Worm (Caenorhabditis elegans) whole organism, young adult: ENCODE measurements around the gene oac-55.

Source experiments
- B0035.1 ChIP-seq: sonication (generic microtip); optimal IDR thresholded peaks from 2 replicates; lab custom pipeline; 2016; ENCODE audit warnings: missing genetic modification characterization, mild to moderate bottlenecking, missing compliant biosample characterization, missing genotype, missing genetic modification reagents
- ZK185.1 ChIP-seq: sonication (generic microtip); optimal IDR thresholded peaks from 2 replicates; lab custom pipeline; 2016; ENCODE audit warnings: mild to moderate bottlenecking, missing genetic modification characterization, missing compliant biosample characterization; ENCODE audit not compliant: poor library complexity, severe bottlenecking
- hlh-12 ChIP-seq: sonication (generic microtip); optimal IDR thresholded peaks from 2 replicates; lab custom pipeline; 2016; ENCODE audit warnings: missing genetic modification characterization, missing compliant biosample characterization
- lag-1 ChIP-seq: fragments of 200-800 bp; sonication (Bioruptor generic); IDR thresholded peaks from 2 replicates; pipeline ENCODE4 v1.3.6; 2022; ENCODE audit warnings: missing genetic modification reagents, missing genetic modification characterization, missing compliant biosample characterization
- nhr-80 ChIP-seq: sonication (generic microtip); optimal IDR thresholded peaks from 2 replicates; lab custom pipeline; 2016; ENCODE audit warnings: missing genetic modification characterization, missing compliant biosample characterization
- pbrm-1 ChIP-seq: fragments of 200-800 bp; sonication (Bioruptor generic); IDR thresholded peaks from 2 replicates; pipeline ENCODE4 v1.3.6; 2022; ENCODE audit warnings: missing genetic modification reagents, missing genetic modification characterization, missing compliant biosample characterization
- pha-4 ChIP-seq: fragments of 150-350 bp; sonication (generic microtip); optimal IDR thresholded peaks from 2 replicates; lab custom pipeline; 2014; ENCODE audit warnings: missing biosample characterization, missing genetic modification reagents, missing genetic modification characterization
- snpc-4 ChIP-seq, 5 experiments: fragments of 150-350 bp in 1 of 5; sonication (generic microtip) in 4 of 5; optimal IDR thresholded peaks; 2 replicates each; lab custom pipeline; 2014 to 2018; ENCODE audit warnings: missing genetic modification characterization in 5 of 5, missing biosample characterization in 3 of 5, antibody characterized with exemption in 2 of 5, mild to moderate bottlenecking in 2 of 5, missing compliant biosample characterization in 2 of 5, missing genotype in 2 of 5, moderate library complexity in 2 of 5, missing genetic modification reagents in 1 of 5
- zfh-2 ChIP-seq: fragments of 200-800 bp; sonication (Bioruptor generic); conservative IDR thresholded peaks from 2 replicates; pipeline ENCODE4 v1.3.6; 2022; ENCODE audit warnings: missing genetic modification reagents, missing genetic modification characterization, missing compliant biosample characterization

DNA sequence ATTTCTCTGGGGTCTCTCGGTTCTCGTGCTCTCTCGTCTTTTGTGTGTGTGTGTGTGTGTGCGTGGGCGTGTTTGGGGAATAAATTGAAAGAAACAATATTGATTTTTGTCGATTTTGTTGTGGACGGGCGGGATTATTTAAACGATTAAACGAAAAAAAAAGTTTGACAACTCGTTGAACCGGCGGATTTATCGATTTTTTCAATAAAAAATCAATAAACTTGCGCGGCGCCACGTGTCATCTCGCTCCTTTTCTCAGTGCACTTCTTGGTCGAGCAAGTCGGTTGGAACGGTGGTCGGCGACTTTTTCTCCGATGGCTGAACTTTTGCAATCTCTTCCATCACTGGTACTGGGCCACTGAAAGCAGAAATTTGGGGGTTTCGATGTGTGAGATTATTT is 48.0 kb upstream of the oac-55 start:
- TF ChIP-seq ZK185.1 (tag; lab: Kevin White, UChicago) = no peak
- no peak for TF ChIP-seq pha-4 (tag; lab: Kevin White, UChicago)
- no peak for TF ChIP-seq hlh-12 (tag; lab: Kevin White, UChicago)
- no peak for TF ChIP-seq snpc-4 (GFP tag; optimal IDR thresholded peaks at IDR 0.05; lab: Kevin White, UChicago)
- TF ChIP-seq snpc-4 (tag; optimal IDR thresholded peaks at IDR 0.05; lab: Kevin White, UChicago) = no peak
- no peak for TF ChIP-seq pbrm-1 (GFP tag; lab: Robert Waterston, UW)
- no peak for TF ChIP-seq lag-1
- no peak for TF ChIP-seq nhr-80 (tag; lab: Kevin White, UChicago)
- no peak for TF ChIP-seq B0035.1 (tag; lab: Kevin White, UChicago)
- TF ChIP-seq zfh-2 (GFP tag; lab: Robert Waterston, UW) = no peak
